Worm (Caenorhabditis elegans) whole organism, L1 larva: ENCODE data around the gene nas-38.

Experiments used
- C34B4.2 ChIP-seq: sonication (generic microtip); optimal IDR thresholded peaks from 2 replicates; lab custom pipeline; 2017; ENCODE audit warnings: mild to moderate bottlenecking, missing genetic modification characterization, missing compliant biosample characterization
- F16B12.6 ChIP-seq: fragments of 150-350 bp; optimal IDR thresholded peaks from 2 replicates; lab custom pipeline; 2014; ENCODE audit warnings: missing biosample characterization, missing genetic modification characterization
- Y116A8C.19 ChIP-seq: sonication (generic microtip); optimal IDR thresholded peaks from 2 replicates; lab custom pipeline; 2016; ENCODE audit warnings: missing compliant biosample characterization, missing genetic modification characterization, borderline replicate concordance
- ama-1 ChIP-seq: fragments of 150-350 bp; optimal IDR thresholded peaks from 2 replicates; lab custom pipeline; 2014
- blmp-1 ChIP-seq: fragments of 150-350 bp; optimal IDR thresholded peaks from 2 replicates; lab custom pipeline; 2014; ENCODE audit warnings: missing biosample characterization, missing genetic modification characterization
- ceh-63 ChIP-seq: fragments of 200-800 bp; sonication (Bioruptor generic); optimal IDR thresholded peaks from 2 replicates; lab custom pipeline; 2018; ENCODE audit warnings: mild to moderate bottlenecking, missing genetic modification characterization, missing compliant biosample characterization
- ceh-8 ChIP-seq: fragments of 200-800 bp; sonication (Bioruptor generic); optimal IDR thresholded peaks from 2 replicates; lab custom pipeline; 2018; ENCODE audit warnings: mild to moderate bottlenecking, missing genetic modification characterization, moderate library complexity, missing compliant biosample characterization
- ceh-82 ChIP-seq, 3 experiments: fragments of 150-350 bp in 1 of 3; sonication (generic microtip) in 2 of 3; optimal IDR thresholded peaks; 2 replicates each; lab custom pipeline; 2014 to 2017; ENCODE audit warnings: missing biosample characterization in 3 of 3, missing genetic modification characterization in 3 of 3
- ceh-88 ChIP-seq: fragments of 200-800 bp; sonication (Bioruptor generic); IDR thresholded peaks from 2 replicates; pipeline ENCODE4 v1.3.6; 2022; ENCODE audit warnings: missing genetic modification characterization, missing compliant biosample characterization
- efl-3 ChIP-seq: fragments of 200-800 bp; sonication (Bioruptor generic); optimal IDR thresholded peaks from 2 replicates; lab custom pipeline; 2018; ENCODE audit warnings: mild to moderate bottlenecking, missing genetic modification characterization, missing compliant biosample characterization
- egl-13 ChIP-seq: sonication (generic microtip); optimal IDR thresholded peaks from 2 replicates; lab custom pipeline; 2016; ENCODE audit warnings: missing genotype, missing genetic modification reagents, missing genetic modification characterization, missing compliant biosample characterization
- elt-3 ChIP-seq, 6 experiments: fragments of 150-350 bp in 1 of 6; sonication (generic microtip); optimal IDR thresholded peaks; 2 replicates each; lab custom pipeline; 2017 to 2018; ENCODE audit warnings: missing biosample characterization in 6 of 6, missing genetic modification characterization in 6 of 6, inconsistent platforms in 1 of 6
- ets-5 ChIP-seq: fragments of 200-800 bp; sonication (Bioruptor generic); IDR thresholded peaks from 2 replicates; pipeline ENCODE4 v1.3.6; 2022; ENCODE audit warnings: missing genetic modification characterization, missing compliant biosample characterization
- hlh-17 ChIP-seq: fragments of 200-800 bp; sonication (Bioruptor generic); optimal IDR thresholded peaks from 2 replicates; lab custom pipeline; 2018; ENCODE audit warnings: missing genetic modification characterization, mild to moderate bottlenecking, missing compliant biosample characterization, moderate library complexity, borderline replicate concordance
- hlh-4 ChIP-seq: sonication (generic microtip); optimal IDR thresholded peaks from 2 replicates; lab custom pipeline; 2016; ENCODE audit warnings: mild to moderate bottlenecking, missing genetic modification characterization, missing compliant biosample characterization
- hpl-2 ChIP-seq: fragments of 150-350 bp; optimal IDR thresholded peaks from 2 replicates; lab custom pipeline; 2014; ENCODE audit warnings: missing biosample characterization, missing genetic modification reagents, missing genetic modification characterization
- isw-1 ChIP-seq: fragments of 200-800 bp; sonication (Bioruptor generic); IDR thresholded peaks from 2 replicates; pipeline ENCODE4 v1.3.6; 2022; ENCODE audit warnings: missing genetic modification characterization, missing compliant biosample characterization
- jun-1 ChIP-seq: fragments of 150-350 bp; optimal IDR thresholded peaks from 2 replicates; lab custom pipeline; 2014; ENCODE audit warnings: missing biosample characterization, missing genetic modification reagents, missing genetic modification characterization
- lin-14 ChIP-seq: fragments of 200-800 bp; sonication (Bioruptor generic); optimal IDR thresholded peaks from 2 replicates; lab custom pipeline; 2018; ENCODE audit warnings: mild to moderate bottlenecking, missing genetic modification characterization, moderate library complexity, missing compliant biosample characterization
- lin-15B ChIP-seq: fragments of 150-350 bp; sonication (generic microtip); optimal IDR thresholded peaks from 3 replicates; lab custom pipeline; 2014; ENCODE audit warnings: missing biosample characterization, missing genetic modification characterization
- lin-39 ChIP-seq: fragments of 150-350 bp; optimal IDR thresholded peaks from 2 replicates; lab custom pipeline; 2014; ENCODE audit warnings: missing biosample characterization, missing genetic modification reagents, missing genetic modification characterization
- lsy-2 ChIP-seq, 2 experiments: fragments of 150-350 bp; optimal IDR thresholded peaks; 2 replicates each; lab custom pipeline; 2014; ENCODE audit warnings: missing biosample characterization in 2 of 2, missing genetic modification characterization in 2 of 2
- mef-2 ChIP-seq: fragments of 150-350 bp; optimal IDR thresholded peaks from 2 replicates; lab custom pipeline; 2014; ENCODE audit warnings: missing biosample characterization, missing genetic modification characterization
- nhr-12 ChIP-seq: sonication (generic microtip); optimal IDR thresholded peaks from 2 replicates; lab custom pipeline; 2017; ENCODE audit warnings: missing biosample characterization, missing genetic modification characterization
- nhr-20 ChIP-seq: sonication (generic microtip); optimal IDR thresholded peaks from 2 replicates; lab custom pipeline; 2016; ENCODE audit warnings: mild to moderate bottlenecking, missing genetic modification characterization, missing compliant biosample characterization
- nhr-237 ChIP-seq: fragments of 150-350 bp; optimal IDR thresholded peaks from 2 replicates; lab custom pipeline; 2014; ENCODE audit warnings: missing biosample characterization, missing genetic modification characterization
- nhr-28 ChIP-seq: fragments of 150-350 bp; optimal IDR thresholded peaks from 2 replicates; lab custom pipeline; 2014; ENCODE audit warnings: missing biosample characterization, missing genetic modification characterization
- nhr-47 ChIP-seq: sonication (generic microtip); optimal IDR thresholded peaks from 2 replicates; lab custom pipeline; 2016; ENCODE audit warnings: mild to moderate bottlenecking, missing genetic modification characterization, moderate library complexity, missing compliant biosample characterization
- nhr-71 ChIP-seq: sonication (generic microtip); optimal IDR thresholded peaks from 2 replicates; lab custom pipeline; 2016; ENCODE audit warnings: mild to moderate bottlenecking, missing genetic modification characterization, moderate library complexity, missing compliant biosample characterization
- nhr-76 ChIP-seq: sonication (generic microtip); optimal IDR thresholded peaks from 2 replicates; lab custom pipeline; 2017; ENCODE audit warnings: missing biosample characterization, missing genetic modification characterization
- nhr-84 ChIP-seq: sonication (generic microtip); optimal IDR thresholded peaks from 2 replicates; lab custom pipeline; 2017; ENCODE audit warnings: missing biosample characterization, missing genetic modification characterization
- nhr-85 ChIP-seq: sonication (generic microtip); peaks from one replicate; lab custom pipeline; 2016; ENCODE audit warnings: missing genetic modification characterization, inconsistent platforms, missing compliant biosample characterization
- pax-3 ChIP-seq: fragments of 200-800 bp; sonication (Bioruptor generic); optimal IDR thresholded peaks from 2 replicates; lab custom pipeline; 2018; ENCODE audit warnings: mild to moderate bottlenecking, missing genetic modification characterization, moderate library complexity, missing compliant biosample characterization
- rnt-1 ChIP-seq: sonication (generic microtip); optimal IDR thresholded peaks from 2 replicates; lab custom pipeline; 2016; ENCODE audit warnings: mild to moderate bottlenecking, missing genetic modification characterization, moderate library complexity, missing compliant biosample characterization
- snpc-4 ChIP-seq: fragments of 150-350 bp; optimal IDR thresholded peaks from 2 replicates; lab custom pipeline; 2014; ENCODE audit warnings: missing biosample characterization, missing genetic modification characterization
- sox-4 ChIP-seq: sonication (generic microtip); optimal IDR thresholded peaks from 2 replicates; lab custom pipeline; 2016; ENCODE audit warnings: missing genetic modification characterization, missing compliant biosample characterization
- sptf-1 ChIP-seq: fragments of 150-350 bp; optimal IDR thresholded peaks from 2 replicates; lab custom pipeline; 2014; ENCODE audit warnings: missing biosample characterization, missing genetic modification characterization
- sup-37 ChIP-seq: fragments of 200-800 bp; sonication (Bioruptor generic); optimal IDR thresholded peaks from 2 replicates; lab custom pipeline; 2018; ENCODE audit warnings: mild to moderate bottlenecking, missing genetic modification characterization, missing compliant biosample characterization
- tbx-2 ChIP-seq: sonication (generic microtip); optimal IDR thresholded peaks from 2 replicates; lab custom pipeline; 2016; ENCODE audit warnings: missing genetic modification characterization, missing compliant biosample characterization
- unc-62 ChIP-seq: fragments of 150-350 bp; optimal IDR thresholded peaks from 2 replicates; lab custom pipeline; 2014; ENCODE audit warnings: missing biosample characterization, missing genetic modification reagents, missing genetic modification characterization
- unc-86 ChIP-seq: sonication (generic microtip); optimal IDR thresholded peaks from 2 replicates; lab custom pipeline; 2016; ENCODE audit warnings: missing genetic modification characterization, missing compliant biosample characterization
- zag-1 ChIP-seq: fragments of 150-350 bp; optimal IDR thresholded peaks from 2 replicates; lab custom pipeline; 2014; ENCODE audit warnings: missing biosample characterization, missing genetic modification characterization
- zip-4 ChIP-seq: fragments of 200-800 bp; sonication (Bioruptor generic); optimal IDR thresholded peaks from 2 replicates; lab custom pipeline; 2018; ENCODE audit warnings: mild to moderate bottlenecking, missing genetic modification characterization, moderate library complexity, missing compliant biosample characterization
- ztf-11 ChIP-seq, 2 experiments: sonication (generic microtip); optimal IDR thresholded peaks; 2 replicates each; lab custom pipeline; 2016 to 2017; ENCODE audit warnings: missing genetic modification characterization in 2 of 2, missing biosample characterization in 1 of 2, missing compliant biosample characterization in 1 of 2

The nas-38 gene

DNA sequence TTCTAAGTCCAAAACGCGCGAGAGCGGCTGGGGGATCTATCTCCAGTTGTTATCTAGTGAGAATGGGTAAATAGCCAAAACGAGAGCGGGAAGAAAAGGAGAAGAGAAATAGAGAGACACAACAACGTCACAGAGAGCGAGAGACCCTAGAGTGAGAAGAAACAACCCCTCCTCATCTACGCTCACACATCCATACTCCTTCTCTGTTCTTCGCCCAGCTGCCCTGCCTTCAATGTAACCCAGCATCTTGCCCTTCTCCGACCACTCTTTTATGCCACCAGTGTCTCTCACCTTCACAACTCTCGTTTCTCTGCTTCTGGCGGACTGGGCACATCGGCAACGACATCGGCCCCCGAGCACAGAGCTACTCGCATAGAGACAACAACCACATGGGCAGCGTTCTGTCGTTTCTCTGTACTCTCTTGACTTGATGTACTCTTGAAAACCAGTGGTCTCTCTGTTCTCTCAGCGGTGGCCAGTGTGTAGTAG is 35.3 kb downstream of the nas-38 start (continued):
- TF ChIP-seq zag-1 (tag; lab: Kevin White, UChicago) (peak; percentile 56), hlh-17 (GFP tag; lab: Kevin White, UChicago) (no peak), F16B12.6 (no peak), sup-37 (GFP tag; lab: Kevin White, UChicago) (no peak), lsy-2 (tag; optimal IDR thresholded peaks at IDR 0.05; lab: Kevin White, UChicago) (peak; percentile 47 to 82), mef-2 (tag; lab: Kevin White, UChicago) (peak; percentile 45), jun-1 (tag; lab: Kevin White, UChicago) (peak; percentile 82), unc-62 (GFP tag; lab: Kevin White, UChicago) (no peak), nhr-237 (tag; lab: Kevin White, UChicago) (peak; percentile 77), egl-13 (peak; percentile 85), snpc-4 (peak; percentile 60), ceh-63 (GFP tag; lab: Kevin White, UChicago) (no peak), lin-14 (GFP tag; lab: Kevin White, UChicago) (peak; percentile 99), isw-1 (GFP tag; lab: Robert Waterston, UW) (peak; percentile 68), unc-86 (peak; percentile 91), ceh-82 (tag; optimal IDR thresholded peaks at IDR 0.05; lab: Kevin White, UChicago) (peak; percentile 23 to 88 (median 61)), nhr-12 (tag; lab: Kevin White, UChicago) (no peak), C34B4.2 (tag; lab: Kevin White, UChicago) (no peak), lin-39 (tag; lab: Kevin White, UChicago) (no peak), ceh-8 (GFP tag; lab: Kevin White, UChicago) (peak; percentile 16), nhr-76 (tag; lab: Kevin White, UChicago) (no peak), zip-4 (GFP tag; lab: Kevin White, UChicago) (no peak), nhr-28 (tag; lab: Kevin White, UChicago) (no peak), nhr-71 (tag; lab: Kevin White, UChicago) (peak; percentile 90), ama-1 (lab: Kevin White, UChicago) (no peak)
- TF ChIP-seq, all 84 proteins: peak for 52

DNA sequence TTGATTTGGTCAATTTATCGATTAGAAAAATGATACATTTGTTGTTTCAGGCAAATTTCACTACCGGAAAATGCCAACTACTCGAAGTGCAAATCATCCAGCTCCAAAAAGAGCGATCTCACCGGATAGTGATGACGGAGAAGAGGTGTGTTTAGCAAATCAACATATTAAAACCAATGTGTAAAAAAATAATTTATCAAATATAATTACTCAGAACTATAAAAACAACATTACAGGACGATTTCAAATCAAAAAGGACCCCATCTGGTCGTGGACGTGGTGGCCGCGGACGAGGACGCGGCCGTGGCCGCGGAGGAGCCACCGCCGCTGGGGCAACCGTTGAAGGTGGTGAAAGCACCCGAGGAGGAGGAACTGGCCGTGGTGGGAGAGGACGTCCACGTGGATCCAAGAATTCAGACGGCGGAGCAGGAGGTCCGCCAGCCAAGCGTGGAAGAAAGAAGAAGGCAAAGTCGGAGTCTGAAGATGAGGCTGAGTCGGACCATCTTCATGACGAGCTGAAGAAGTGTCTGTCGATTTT is 36.0 kb downstream of the nas-38 start, which contains the start of gene F13C5.2:
Gene F13C5.2, plus strand, starts transcription at position 51 of the 538 bp plus-strand sequence.
- no peak for TF ChIP-seq sptf-1 (tag; lab: Kevin White, UChicago)
- no peak for TF ChIP-seq zag-1 (tag; lab: Kevin White, UChicago)
- peak; percentile 34 for TF ChIP-seq nhr-85 (tag; lab: Kevin White, UChicago)
- no peak for TF ChIP-seq blmp-1 (tag; lab: Kevin White, UChicago)
- no peak for TF ChIP-seq nhr-47 (tag; lab: Kevin White, UChicago)
- no peak for TF ChIP-seq ztf-11 (tag; optimal IDR thresholded peaks at IDR 0.05; lab: Kevin White, UChicago)
- no peak for TF ChIP-seq sup-37 (GFP tag; lab: Kevin White, UChicago)
- no peak for TF ChIP-seq elt-3 (tag; optimal IDR thresholded peaks at IDR 0.05; lab: Kevin White, UChicago)
- TF ChIP-seq rnt-1 (tag; lab: Kevin White, UChicago) = no peak
- TF ChIP-seq ceh-8 (GFP tag; lab: Kevin White, UChicago) = peak; percentile 56
- TF ChIP-seq sox-4 (tag; lab: Kevin White, UChicago) = no peak
- no peak for TF ChIP-seq hpl-2
- no peak for TF ChIP-seq ets-5 (GFP tag; lab: Robert Waterston, UW)
- TF ChIP-seq lin-15B (tag; lab: Kevin White, UChicago) = no peak
- no peak for TF ChIP-seq C34B4.2 (tag; lab: Kevin White, UChicago)

DNA sequence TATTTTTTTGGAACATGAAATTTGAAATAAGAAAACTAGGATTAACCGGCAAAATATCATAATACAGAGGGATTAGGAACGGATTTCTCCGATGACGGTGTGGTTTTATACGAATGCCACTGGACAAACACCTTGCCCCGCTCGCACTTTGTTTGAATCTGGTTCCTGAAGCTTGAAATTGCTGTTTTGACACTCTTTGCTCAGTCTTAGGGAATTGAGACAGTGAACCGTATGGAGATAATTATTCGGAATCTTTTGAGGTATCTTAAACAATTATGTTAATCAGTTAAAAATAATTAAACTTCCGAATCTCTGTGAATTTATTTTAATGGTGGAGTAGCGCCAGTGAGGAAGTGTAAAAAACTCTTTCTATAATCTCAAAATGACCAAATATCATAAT is 41.5 kb downstream of the nas-38 start, which contains the start of gene F13C5.3:
Gene F13C5.3, minus strand, starts transcription at position 101 of the 400 bp plus-strand sequence.
- no peak for TF ChIP-seq tbx-2 (tag; lab: Kevin White, UChicago)
- no peak for TF ChIP-seq unc-86
- no peak for TF ChIP-seq efl-3 (GFP tag; lab: Kevin White, UChicago)
- no peak for TF ChIP-seq ets-5 (GFP tag; lab: Robert Waterston, UW)
- no peak for TF ChIP-seq hlh-4
- no peak for TF ChIP-seq mef-2 (tag; lab: Kevin White, UChicago)
- no peak for TF ChIP-seq nhr-20 (tag; lab: Kevin White, UChicago)
- no peak for TF ChIP-seq sptf-1 (tag; lab: Kevin White, UChicago)
- no peak for TF ChIP-seq pax-3
- TF ChIP-seq ceh-88 = no peak
- TF ChIP-seq nhr-84 (tag; lab: Kevin White, UChicago) = no peak
- no peak for TF ChIP-seq Y116A8C.19 (tag; lab: Kevin White, UChicago)
- no peak for TF ChIP-seq egl-13
- TF ChIP-seq, all 84 proteins: peak for 0
